Fruit fly (Drosophila melanogaster): ENCODE data around the gene CG16989.
A peak's percentile ranks its signal among the peaks of the same experiment; 100 is the strongest.

CG16989 gene

DNA sequence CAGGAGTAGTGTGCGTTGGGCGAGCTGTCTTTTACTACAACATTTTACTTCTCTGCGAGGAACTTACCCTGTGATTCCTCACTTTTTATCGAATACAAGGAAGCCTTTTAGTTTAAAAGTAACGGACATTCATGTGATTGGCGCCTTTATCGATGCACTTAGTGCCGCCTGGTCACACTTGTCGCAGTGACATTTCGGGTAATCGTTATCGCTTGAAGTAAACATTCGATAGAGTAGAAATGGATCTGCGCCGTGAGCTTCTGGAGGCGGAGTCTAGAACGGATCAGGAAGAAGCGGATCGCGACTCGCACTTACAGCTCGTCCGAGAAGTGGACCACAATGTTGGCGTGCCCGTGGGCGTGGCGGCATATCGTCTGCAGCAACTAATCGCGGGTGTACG lies at the start of gene CG16989:
Gene CG16989, plus strand, starts transcription at position 225 of the 400 bp plus-strand sequence.
- TF ChIP-seq dsf (GFP tag; optimal IDR thresholded peaks at IDR 0.05; ENCODE audit: borderline replicate concordance), result no peak

DNA sequence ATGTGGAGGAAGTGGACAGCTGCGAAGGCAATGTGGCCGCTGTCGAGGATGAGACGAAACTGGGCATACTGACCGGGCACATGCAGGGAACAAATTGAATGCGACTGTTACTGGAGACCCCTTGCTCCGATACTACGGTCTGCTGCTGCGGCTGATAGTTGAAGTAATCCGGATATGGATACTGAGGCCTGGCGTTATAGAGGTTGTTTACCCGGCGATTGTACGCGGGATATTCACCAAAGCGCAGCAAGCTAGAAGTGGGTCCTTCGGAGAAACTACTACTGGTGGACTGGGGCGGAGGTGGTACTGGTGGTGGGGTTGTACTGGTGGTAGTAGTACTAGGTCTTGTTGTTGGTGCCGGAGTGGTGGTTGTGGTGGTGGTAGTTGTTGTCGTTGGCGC lies 42.9 kb upstream of the CG16989 start, which contains the start of gene CG5254:
Gene CG5254, plus strand, starts transcription at position 301 of the 400 bp plus-strand sequence.
- TF ChIP-seq lola (GFP tag; optimal IDR thresholded peaks at IDR 0.05) (no peak), foxo (GFP tag; optimal IDR thresholded peaks at IDR 0.05) (no peak), CrebA (GFP tag; optimal IDR thresholded peaks at IDR 0.05; ENCODE audit: borderline replicate concordance) (no peak), rgr (GFP tag; optimal IDR thresholded peaks at IDR 0.05) (no peak), pan (optimal IDR thresholded peaks at IDR 0.05) (no peak), woc (GFP tag; optimal IDR thresholded peaks at IDR 0.05) (no peak), ey (GFP tag; optimal IDR thresholded peaks at IDR 0.05) (no peak), CG9705 (GFP tag; optimal IDR thresholded peaks at IDR 0.05) (no peak), Abd-B (GFP tag; optimal IDR thresholded peaks at IDR 0.05) (no peak), dl (GFP tag; optimal IDR thresholded peaks at IDR 0.05; ENCODE audit: insufficient read depth in 1 of 2, partially characterized antibody in 2 of 2) (no peak)

DNA sequence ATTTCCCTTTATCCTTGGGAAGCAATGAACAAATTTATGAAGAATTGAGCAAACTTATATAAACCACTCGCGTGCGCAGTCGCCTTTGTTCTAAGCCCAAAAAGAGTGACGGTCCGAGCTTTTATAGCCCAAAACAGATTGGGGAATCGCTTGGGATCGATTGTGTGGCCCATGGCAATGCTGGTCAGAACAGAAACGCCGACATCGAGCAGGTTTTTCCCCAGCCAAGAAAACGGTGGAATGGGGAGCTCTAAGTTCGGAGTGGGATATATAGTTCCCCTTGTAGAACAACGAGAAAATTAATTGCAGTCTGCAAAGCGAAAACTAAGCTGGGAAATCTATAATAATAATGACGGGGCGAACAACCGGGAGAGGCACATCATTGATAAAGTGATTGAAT lies 41.7 kb upstream of the CG16989 start, which contains the start of gene CG13362:
Gene CG13362, minus strand, starts transcription at position 101 of the 400 bp plus-strand sequence.
- TF ChIP-seq dl (GFP tag; optimal IDR thresholded peaks at IDR 0.05; ENCODE audit: insufficient read depth in 1 of 2, partially characterized antibody in 2 of 2), result no peak
- no peak for TF ChIP-seq dsf (GFP tag; optimal IDR thresholded peaks at IDR 0.05; ENCODE audit: borderline replicate concordance)
- no peak for TF ChIP-seq CG9705 (GFP tag; optimal IDR thresholded peaks at IDR 0.05)
- TF ChIP-seq dmrt93B (GFP tag; optimal IDR thresholded peaks at IDR 0.05), result no peak
- TF ChIP-seq foxo (GFP tag; optimal IDR thresholded peaks at IDR 0.05), result no peak

DNA sequence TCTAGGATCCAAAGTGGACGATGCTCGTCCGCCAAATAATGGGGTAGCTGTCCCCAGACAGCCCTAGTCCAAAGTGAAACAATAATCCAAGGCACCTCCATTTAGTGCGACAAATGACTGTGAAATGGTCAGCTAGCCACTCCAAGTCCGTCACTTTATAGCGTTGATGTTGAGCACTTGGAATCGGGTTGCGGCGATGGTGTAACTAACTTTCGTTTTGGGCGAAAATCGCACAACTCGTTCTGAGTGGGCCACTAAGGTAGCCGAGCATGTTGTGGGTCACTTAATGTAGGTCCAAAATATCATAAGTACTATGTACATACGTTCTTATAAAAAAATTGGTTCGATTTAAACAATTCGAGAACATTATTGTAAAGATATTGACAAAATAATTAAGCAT lies 39.4 kb upstream of the CG16989 start, which contains the start of gene CG13361:
Gene CG13361, minus strand, starts transcription at position 101 of the 400 bp plus-strand sequence.
- TF ChIP-seq CG32264 (GFP tag; optimal IDR thresholded peaks at IDR 0.05), result no peak
- TF ChIP-seq brk (GFP tag; optimal IDR thresholded peaks at IDR 0.05), result no peak
- TF ChIP-seq N (GFP tag; optimal IDR thresholded peaks at IDR 0.05), result no peak
- TF ChIP-seq woc (GFP tag; optimal IDR thresholded peaks at IDR 0.05), result no peak
- no peak for TF ChIP-seq Myc (optimal IDR thresholded peaks at IDR 0.05)
- TF ChIP-seq sv (GFP tag; optimal IDR thresholded peaks at IDR 0.05), result no peak

DNA sequence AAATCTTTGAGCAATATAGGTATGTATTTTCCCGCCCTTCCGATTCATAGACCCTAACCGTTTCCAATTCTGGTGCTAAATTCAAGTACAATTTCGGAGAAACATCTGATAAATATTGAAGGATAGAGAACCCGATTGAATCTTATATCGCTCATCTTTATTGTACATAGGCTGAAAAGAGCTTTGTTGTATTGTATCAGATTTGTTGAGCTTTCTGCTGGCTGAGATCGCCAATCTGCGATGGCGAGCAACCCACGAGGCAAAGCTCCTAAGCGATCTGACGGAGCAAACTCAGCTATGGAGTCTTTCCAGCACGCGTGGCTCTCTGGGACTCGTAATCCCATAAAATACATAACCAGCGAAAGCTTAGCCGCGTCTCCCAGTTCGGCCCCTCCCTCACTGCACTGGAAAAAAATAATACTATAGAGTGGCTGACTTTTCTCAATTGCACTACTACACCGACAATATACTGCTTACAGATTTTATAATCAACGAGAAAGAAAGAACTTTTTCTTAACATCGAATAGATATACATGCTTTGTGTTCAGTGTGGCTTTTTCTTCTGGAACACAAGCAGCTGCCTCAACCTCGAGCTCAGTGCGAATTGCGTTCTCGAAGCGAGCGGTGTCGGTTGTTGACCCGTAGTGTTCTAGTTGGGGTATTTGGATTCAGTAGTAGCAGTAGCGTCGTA lies 37.2 kb upstream of the CG16989 start:
- TF ChIP-seq rgr (GFP tag; optimal IDR thresholded peaks at IDR 0.05) (peak; percentile 92), dmrt93B (GFP tag; optimal IDR thresholded peaks at IDR 0.05) (peak; percentile 66), Mio (GFP tag; optimal IDR thresholded peaks at IDR 0.05) (peak; percentile 67), dl (GFP tag; optimal IDR thresholded peaks at IDR 0.05; ENCODE audit: insufficient read depth in 1 of 2, partially characterized antibody in 2 of 2) (no peak), CG32264 (GFP tag; optimal IDR thresholded peaks at IDR 0.05) (peak; percentile 74), Sp1 (GFP tag; optimal IDR thresholded peaks at IDR 0.05) (peak; percentile 76), woc (GFP tag; optimal IDR thresholded peaks at IDR 0.05) (peak; percentile 66), Hr83 (GFP tag; optimal IDR thresholded peaks at IDR 0.05; ENCODE audit: poor library complexity, severe bottlenecking) (peak; percentile 44), GATAd (GFP tag; optimal IDR thresholded peaks at IDR 0.05) (no peak), dsf (GFP tag; optimal IDR thresholded peaks at IDR 0.05; ENCODE audit: borderline replicate concordance) (no peak), h (GFP tag; optimal IDR thresholded peaks at IDR 0.05) (peak; percentile 94), br (GFP tag; optimal IDR thresholded peaks at IDR 0.05) (peak; percentile 89), Dif (GFP tag; optimal IDR thresholded peaks at IDR 0.05; ENCODE audit: partially characterized antibody) (no peak), pan (optimal IDR thresholded peaks at IDR 0.05) (no peak), ey (GFP tag; optimal IDR thresholded peaks at IDR 0.05) (peak; percentile 90), sv (GFP tag; optimal IDR thresholded peaks at IDR 0.05) (peak; percentile 82), psq (GFP tag; optimal IDR thresholded peaks at IDR 0.05) (peak; percentile 71), sage (GFP tag; optimal IDR thresholded peaks at IDR 0.05) (peak; percentile 59), OdsH (GFP tag; optimal IDR thresholded peaks at IDR 0.05) (peak; percentile 87), foxo (GFP tag; optimal IDR thresholded peaks at IDR 0.05) (peak; percentile 28 to 91), fru (GFP tag; optimal IDR thresholded peaks at IDR 0.05) (peak; percentile 90), Rel (GFP tag; optimal IDR thresholded peaks at IDR 0.05) (peak; percentile 58), Rel (tag; optimal IDR thresholded peaks at IDR 0.05) (peak; percentile 54), Jra (GFP tag; optimal IDR thresholded peaks at IDR 0.05) (peak; percentile 59), Hnf4 (GFP tag; optimal IDR thresholded peaks at IDR 0.05) (peak; percentile 86), CrebA (GFP tag; optimal IDR thresholded peaks at IDR 0.05; ENCODE audit: borderline replicate concordance) (no peak), Myc (optimal IDR thresholded peaks at IDR 0.05) (no peak), HLH106 (tag; optimal IDR thresholded peaks at IDR 0.05) (peak; percentile 80), brk (GFP tag; optimal IDR thresholded peaks at IDR 0.05) (no peak)

Data from whole organism, wandering third instar larva.